Worm (Caenorhabditis elegans) whole organism, L4/young adult: ENCODE measurements around the gene srj-25.

Source experiments
- W03F9.2 ChIP-seq: fragments of 150-350 bp; optimal IDR thresholded peaks from 2 replicates; lab custom pipeline; 2014; ENCODE audit warnings: missing biosample characterization, missing genetic modification characterization
- him-1 ChIP-seq: sonication (generic microtip); optimal IDR thresholded peaks from 2 replicates; lab custom pipeline; 2016; ENCODE audit warnings: missing genotype, missing genetic modification reagents, missing genetic modification characterization, missing compliant biosample characterization

DNA sequence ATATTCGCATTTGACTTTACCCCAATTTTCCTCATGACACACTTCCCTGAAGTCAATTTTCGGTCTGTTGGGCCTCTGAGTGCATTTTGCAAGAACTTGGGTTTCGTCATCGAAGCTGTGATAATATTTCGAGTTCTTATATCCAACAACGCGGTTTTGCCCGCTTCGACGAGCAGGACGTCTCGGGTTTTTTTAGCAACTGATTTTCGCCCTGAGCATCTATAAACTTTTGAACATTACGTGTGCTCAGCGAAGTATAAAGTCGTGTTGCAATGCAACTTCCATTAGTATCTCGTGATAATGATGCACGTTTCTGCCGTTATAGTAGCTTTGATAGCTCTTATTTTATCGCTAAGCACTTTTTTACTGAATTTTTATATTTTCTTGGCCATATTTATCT lies 43.9 kb upstream of the srj-25 start, which contains the start of gene srbc-60:
- TF ChIP-seq him-1 (tag; lab: Kevin White, UChicago), result no peak
- TF ChIP-seq W03F9.2, result no peak
